Fruit fly (Drosophila melanogaster): ENCODE results near the gene qm.

- no peak for TF ChIP-seq CG11617 (GFP tag; optimal IDR thresholded peaks at IDR 0.05)
- TF ChIP-seq CG7101 (tag; optimal IDR thresholded peaks at IDR 0.05): no peak
- no peak for TF ChIP-seq CG12768 (GFP tag; optimal IDR thresholded peaks at IDR 0.05)
- TF ChIP-seq toe (GFP tag; optimal IDR thresholded peaks at IDR 0.05): no peak
- no peak for TF ChIP-seq kay (GFP tag; ENCODE audit: borderline replicate concordance)
- no peak for TF ChIP-seq pad (GFP tag; optimal IDR thresholded peaks at IDR 0.05)
- TF ChIP-seq Crg-1 (GFP tag; optimal IDR thresholded peaks at IDR 0.05): no peak
- TF ChIP-seq Mnt (GFP tag; optimal IDR thresholded peaks at IDR 0.05): no peak
- TF ChIP-seq CG5204 (GFP tag; optimal IDR thresholded peaks at IDR 0.05): no peak
- TF ChIP-seq CG33017 (tag; optimal IDR thresholded peaks at IDR 0.05): no peak
- TF ChIP-seq CG1620 (GFP tag; optimal IDR thresholded peaks at IDR 0.05): no peak
Measured at dm6 chr3L:7396055-7396454, 47.9 kb downstream of the qm start, which contains the start of gene CG32379.

All from whole organism, adult.